Fruit fly (Drosophila melanogaster) whole organism, embryonic: Measurements from ENCODE around the gene CG10252.

Experiments used
- ATbp ChIP-seq: fragments of 200-800 bp; sonication (Bioruptor generic); optimal IDR thresholded peaks from 2 replicates; lab custom pipeline; 2017; ENCODE audit warnings: missing biosample characterization, mild to moderate bottlenecking, missing genetic modification characterization, missing genetic modification reagents
- B-H1 ChIP-seq: fragments of 200-800 bp; sonication (Bioruptor generic); IDR thresholded peaks from 3 replicates; pipeline ENCODE4 v1.3.6; 2022; ENCODE audit warnings: missing biosample characterization, missing genetic modification characterization
- CG10959 ChIP-seq: fragments of 200-800 bp; sonication (Bioruptor generic); IDR thresholded peaks from 2 replicates; pipeline ENCODE4 v1.3.6; 2022; ENCODE audit warnings: missing biosample characterization, missing genetic modification characterization
- CG11504 ChIP-seq: fragments of 200-800 bp; sonication (Bioruptor generic); optimal IDR thresholded peaks from 3 replicates; lab custom pipeline; 2019; ENCODE audit warnings: missing biosample characterization, mild to moderate bottlenecking, missing genetic modification characterization, moderate library complexity
- CG1233 ChIP-seq: fragments of 200-800 bp; sonication (Bioruptor generic); optimal IDR thresholded peaks from 4 replicates; lab custom pipeline; 2018; ENCODE audit warnings: missing biosample characterization, mild to moderate bottlenecking, missing genetic modification characterization
- CG12391 ChIP-seq: fragments of 200-800 bp; sonication (Bioruptor generic); optimal IDR thresholded peaks from 3 replicates; lab custom pipeline; 2018; ENCODE audit warnings: missing biosample characterization, mild to moderate bottlenecking, missing genetic modification characterization, moderate library complexity
- CG13123 ChIP-seq: fragments of 200-800 bp; sonication (Bioruptor generic); optimal IDR thresholded peaks from 2 replicates; lab custom pipeline; 2016; ENCODE audit warnings: missing biosample characterization, missing genetic modification characterization
- CG13775 ChIP-seq: fragments of 200-800 bp; sonication (Bioruptor generic); optimal IDR thresholded peaks from 3 replicates; lab custom pipeline; 2017; ENCODE audit warnings: missing biosample characterization, mild to moderate bottlenecking, missing genetic modification characterization
- CG17359 ChIP-seq: fragments of 200-800 bp; sonication (Bioruptor generic); optimal IDR thresholded peaks from 3 replicates; lab custom pipeline; 2018; ENCODE audit warnings: missing biosample characterization, mild to moderate bottlenecking, missing genetic modification characterization, moderate library complexity
- CG18476 ChIP-seq: fragments of 200-800 bp; sonication (Bioruptor generic); optimal IDR thresholded peaks from 2 replicates; lab custom pipeline; 2016; ENCODE audit warnings: missing biosample characterization, mild to moderate bottlenecking, missing genetic modification characterization
- CG18764 ChIP-seq: fragments of 200-800 bp; sonication (Bioruptor generic); optimal IDR thresholded peaks from 3 replicates; lab custom pipeline; 2016; ENCODE audit warnings: missing biosample characterization, missing genetic modification characterization
- CG2202 ChIP-seq: fragments of 200-800 bp; sonication (Bioruptor generic); optimal IDR thresholded peaks from 2 replicates; lab custom pipeline; 2018; ENCODE audit warnings: missing biosample characterization, mild to moderate bottlenecking, missing genetic modification characterization
- CG30403 ChIP-seq: fragments of 200-800 bp; sonication (Bioruptor generic); optimal IDR thresholded peaks from 3 replicates; lab custom pipeline; 2016; ENCODE audit warnings: missing biosample characterization, missing genetic modification characterization
- CG3407 ChIP-seq: fragments of 200-800 bp; sonication (Bioruptor generic); optimal IDR thresholded peaks from 2 replicates; lab custom pipeline; 2018; ENCODE audit warnings: missing biosample characterization, mild to moderate bottlenecking, missing genetic modification characterization
- CG3847 ChIP-seq: fragments of 200-800 bp; sonication (Bioruptor generic); IDR thresholded peaks from 2 replicates; pipeline ENCODE4 v1.3.6; 2022; ENCODE audit warnings: missing biosample characterization, missing genetic modification characterization
- CG5180 ChIP-seq: fragments of 200-800 bp; sonication (Bioruptor generic); optimal IDR thresholded peaks from 3 replicates; lab custom pipeline; 2017; ENCODE audit warnings: missing biosample characterization, missing genetic modification characterization, mild to moderate bottlenecking, moderate library complexity, missing genetic modification reagents
- CG8924 ChIP-seq: fragments of 200-800 bp; optimal IDR thresholded peaks from 3 replicates; lab custom pipeline; 2019; ENCODE audit warnings: missing biosample characterization, mild to moderate bottlenecking, missing genetic modification characterization, moderate library complexity
- CG9797 ChIP-seq: fragments of 200-800 bp; sonication (Bioruptor generic); optimal IDR thresholded peaks from 3 replicates; lab custom pipeline; 2018; ENCODE audit warnings: missing biosample characterization, mild to moderate bottlenecking, missing genetic modification characterization
- D19A ChIP-seq: fragments of 200-800 bp; optimal IDR thresholded peaks from 3 replicates; lab custom pipeline; 2019; ENCODE audit warnings: missing biosample characterization, mild to moderate bottlenecking, missing genetic modification characterization, moderate library complexity
- Dad ChIP-seq: fragments of 200-800 bp; sonication (Bioruptor generic); optimal IDR thresholded peaks from 3 replicates; lab custom pipeline; 2016; ENCODE audit warnings: missing biosample characterization, missing genetic modification characterization
- Dp ChIP-seq: fragments of 200-800 bp; sonication (Bioruptor generic); optimal IDR thresholded peaks from 2 replicates; lab custom pipeline; 2018; ENCODE audit warnings: missing biosample characterization, mild to moderate bottlenecking, missing genetic modification characterization, moderate library complexity
- Fer3 ChIP-seq: fragments of 200-800 bp; sonication (Bioruptor generic); optimal IDR thresholded peaks from 2 replicates; lab custom pipeline; 2018; ENCODE audit warnings: missing biosample characterization, mild to moderate bottlenecking, missing genetic modification characterization, moderate library complexity
- Gug ChIP-seq: fragments of 200-800 bp; sonication (Bioruptor generic); IDR thresholded peaks from 4 replicates; pipeline ENCODE4 v1.3.6; 2022; ENCODE audit warnings: missing biosample characterization, missing genetic modification characterization
- H2.0 ChIP-seq: fragments of 200-800 bp; sonication (Bioruptor generic); IDR thresholded peaks from 2 replicates; pipeline ENCODE4 v1.3.6; 2022; ENCODE audit warnings: missing biosample characterization, missing genetic modification characterization
- HLHmδ ChIP-seq: fragments of 200-800 bp; sonication (Bioruptor generic); optimal IDR thresholded peaks from 2 replicates; lab custom pipeline; 2018; ENCODE audit warnings: missing biosample characterization, mild to moderate bottlenecking, missing genetic modification characterization, moderate library complexity
- MBD-R2 ChIP-seq: fragments of 200-800 bp; sonication (Bioruptor generic); IDR thresholded peaks from 2 replicates; pipeline ENCODE4 v1.3.6; 2022; ENCODE audit warnings: missing biosample characterization, missing genetic modification characterization
- NC2α ChIP-seq: fragments of 200-800 bp; sonication (Bioruptor generic); optimal IDR thresholded peaks from 2 replicates; lab custom pipeline; 2016; ENCODE audit warnings: missing biosample characterization, missing genetic modification characterization
- Oaz ChIP-seq: fragments of 200-800 bp; sonication (Bioruptor generic); IDR thresholded peaks from 2 replicates; pipeline ENCODE4 v1.3.6; 2022; ENCODE audit warnings: missing biosample characterization, missing genetic modification characterization
- Rfx ChIP-seq: fragments of 200-800 bp; sonication (Bioruptor generic); IDR thresholded peaks from 2 replicates; pipeline ENCODE4 v1.3.6; 2022; ENCODE audit warnings: missing biosample characterization, missing genetic modification characterization
- Sry-δ ChIP-seq: fragments of 200-800 bp; sonication (Bioruptor generic); optimal IDR thresholded peaks from 2 replicates; lab custom pipeline; 2016; ENCODE audit warnings: missing biosample characterization, missing genetic modification characterization
- Stat92E ChIP-seq, 3 experiments: fragments of >200 bp in 2 of 3; fragments of 200-800 bp in 1 of 3; sonication (Bioruptor generic) in 1 of 3; optimal IDR thresholded peaks; 2 replicates each; lab custom pipeline; 2017 to 2019; ENCODE audit warnings: missing biosample characterization in 3 of 3, missing genetic modification characterization in 3 of 3, mild to moderate bottlenecking in 1 of 3, moderate library complexity in 1 of 3
- Tbp ChIP-seq: fragments of >200 bp; optimal IDR thresholded peaks from 2 replicates; lab custom pipeline; 2018; ENCODE audit warnings: missing biosample characterization, missing genetic modification characterization
- ato ChIP-seq: fragments of 200-800 bp; sonication (Bioruptor generic); IDR thresholded peaks from 2 replicates; pipeline ENCODE4 v1.3.6; 2022; ENCODE audit warnings: missing biosample characterization, missing genetic modification characterization; ENCODE audit not compliant: partially characterized antibody
- az2 ChIP-seq: fragments of 200-800 bp; sonication (Bioruptor generic); optimal IDR thresholded peaks from 3 replicates; lab custom pipeline; 2016; ENCODE audit warnings: missing biosample characterization, missing genetic modification characterization
- bcd ChIP-seq: fragments of 200-800 bp; sonication (Bioruptor generic); optimal IDR thresholded peaks from 2 replicates; lab custom pipeline; 2017; ENCODE audit warnings: missing biosample characterization, mild to moderate bottlenecking, missing genetic modification characterization
- btn ChIP-seq: fragments of 200-800 bp; sonication (Bioruptor generic); optimal IDR thresholded peaks from 2 replicates; lab custom pipeline; 2016; ENCODE audit warnings: missing biosample characterization, missing genetic modification characterization
- cato ChIP-seq: fragments of 200-800 bp; sonication (Bioruptor generic); optimal IDR thresholded peaks from 2 replicates; lab custom pipeline; 2016; ENCODE audit warnings: missing biosample characterization, missing genetic modification characterization, borderline replicate concordance
- cg ChIP-seq: fragments of 200-800 bp; sonication (Bioruptor generic); optimal IDR thresholded peaks from 3 replicates; lab custom pipeline; 2019; ENCODE audit warnings: missing biosample characterization, mild to moderate bottlenecking, missing genetic modification characterization, moderate library complexity
- eyg ChIP-seq: fragments of 200-800 bp; sonication (Bioruptor generic); optimal IDR thresholded peaks from 3 replicates; lab custom pipeline; 2016; ENCODE audit warnings: missing biosample characterization, missing genetic modification characterization
- grn ChIP-seq: fragments of 200-800 bp; sonication (Bioruptor generic); optimal IDR thresholded peaks from 3 replicates; lab custom pipeline; 2017; ENCODE audit warnings: missing biosample characterization, missing genetic modification characterization
- h ChIP-seq: fragments of >200 bp; optimal IDR thresholded peaks from 2 replicates; lab custom pipeline; 2017
- hbn ChIP-seq: fragments of 200-800 bp; sonication (Bioruptor generic); IDR thresholded peaks from 2 replicates; pipeline ENCODE4 v1.3.6; 2022; ENCODE audit warnings: missing biosample characterization, missing genetic modification characterization; ENCODE audit not compliant: partially characterized antibody
- insv ChIP-seq, 2 experiments: fragments of 200-800 bp; sonication (Bioruptor generic); optimal IDR thresholded peaks; 3 replicates each; lab custom pipeline; 2016 to 2018; ENCODE audit warnings: missing biosample characterization in 2 of 2, missing genetic modification characterization in 2 of 2
- kay ChIP-seq: fragments of 200-800 bp; sonication (Bioruptor generic); optimal IDR thresholded peaks from 2 replicates; lab custom pipeline; 2016; ENCODE audit warnings: missing biosample characterization, missing genetic modification characterization
- lilli ChIP-seq: fragments of 200-800 bp; sonication (Bioruptor generic); optimal IDR thresholded peaks from 3 replicates; lab custom pipeline; 2016; ENCODE audit warnings: missing biosample characterization, missing genetic modification characterization
- mam ChIP-seq: fragments of 200-800 bp; sonication (Bioruptor generic); optimal IDR thresholded peaks from 3 replicates; lab custom pipeline; 2016; ENCODE audit warnings: missing biosample characterization, missing genetic modification characterization
- mirr ChIP-seq: fragments of 200-800 bp; sonication (Bioruptor generic); optimal IDR thresholded peaks from 3 replicates; lab custom pipeline; 2018; ENCODE audit warnings: missing biosample characterization, mild to moderate bottlenecking, missing genetic modification characterization
- prd ChIP-seq, 3 experiments: fragments of >200 bp in 2 of 3; fragments of 200-800 bp in 1 of 3; sonication (Bioruptor generic) in 1 of 3; optimal IDR thresholded peaks in 2 of 3; IDR thresholded peaks in 1 of 3; 2 replicates in 2 of 3; 3 replicates in 1 of 3; pipeline versions ENCODE4 v1.3.6 to Lab custom; 2017 to 2022; ENCODE audit warnings: missing biosample characterization in 1 of 3, missing genetic modification characterization in 1 of 3
- pum ChIP-seq: fragments of 200-800 bp; sonication (Bioruptor generic); optimal IDR thresholded peaks from 2 replicates; lab custom pipeline; 2016; ENCODE audit warnings: missing biosample characterization, missing genetic modification characterization
- pzg ChIP-seq: fragments of 200-800 bp; sonication (Bioruptor generic); optimal IDR thresholded peaks from 3 replicates; lab custom pipeline; 2018; ENCODE audit warnings: missing biosample characterization, mild to moderate bottlenecking, missing genetic modification characterization, moderate library complexity
- toy ChIP-seq: fragments of 200-800 bp; sonication (Bioruptor generic); IDR thresholded peaks from 2 replicates; pipeline ENCODE4 v1.3.6; 2022; ENCODE audit warnings: missing biosample characterization, missing genetic modification characterization

Gene CG10252

DNA sequence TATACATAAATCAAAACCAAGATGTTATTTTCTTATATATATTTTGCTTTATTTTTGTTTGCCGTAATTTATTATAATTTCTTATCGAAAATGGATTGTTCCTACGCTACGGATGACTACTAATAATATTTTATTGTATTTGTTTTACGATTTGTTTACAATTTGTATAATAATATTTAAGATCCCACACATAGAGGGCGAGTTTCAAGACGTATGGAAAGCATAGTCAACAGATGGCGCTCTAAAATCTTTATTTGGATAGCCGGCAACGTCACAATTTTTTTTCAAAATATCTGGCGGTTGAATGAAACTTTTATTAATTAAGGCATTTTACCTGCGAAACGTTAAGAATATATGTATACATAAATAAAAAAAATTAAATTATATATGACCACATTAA lies 25.9 kb upstream of the CG10252 start (continued):
- TF ChIP-seq CG8924 = peak; percentile 12
- peak; percentile 3 for TF ChIP-seq CG13775 (GFP tag; lab: Kevin White, UChicago)
- peak; percentile 50 for TF ChIP-seq CG11504 (tag; lab: Kevin White, UChicago)
- no peak for TF ChIP-seq CG1233 (GFP tag; lab: Kevin White, UChicago)
- peak; percentile 14 for TF ChIP-seq CG17359 (tag; lab: Kevin White, UChicago)
- peak; percentile 8 for TF ChIP-seq kay (GFP tag; lab: Kevin White, UChicago)
- no peak for TF ChIP-seq h (lab: Kevin White, UChicago)
- TF ChIP-seq az2 (GFP tag; lab: Kevin White, UChicago) = peak; percentile 18
- TF ChIP-seq Fer3 (tag; lab: Kevin White, UChicago) = peak; percentile 27
- TF ChIP-seq Dp (GFP tag; lab: Kevin White, UChicago) = peak; percentile 95
- TF ChIP-seq Sry-δ (GFP tag; lab: Kevin White, UChicago) = no peak
- peak; percentile 62 for TF ChIP-seq Rfx (GFP tag; lab: Robert Waterston, UW)
- TF ChIP-seq MBD-R2 (GFP tag; lab: Robert Waterston, UW) = no peak
- TF ChIP-seq cg = no peak
- no peak for TF ChIP-seq CG10959 (GFP tag; lab: Robert Waterston, UW)
- TF ChIP-seq bcd (GFP tag; lab: Kevin White, UChicago) = no peak
- peak; percentile 11 for TF ChIP-seq CG18476 (GFP tag; lab: Kevin White, UChicago)
- TF ChIP-seq pzg (GFP tag; lab: Kevin White, UChicago) = peak; percentile 20
- TF ChIP-seq cato = no peak
- no peak for TF ChIP-seq grn
- TF ChIP-seq B-H1 (GFP tag; lab: Robert Waterston, UW) = no peak
- TF ChIP-seq ato (GFP tag; lab: Robert Waterston, UW) = no peak
- TF ChIP-seq mirr = no peak
- no peak for TF ChIP-seq CG9797 (GFP tag; lab: Kevin White, UChicago)
- TF ChIP-seq ATbp = no peak
- no peak for TF ChIP-seq pum (GFP tag; lab: Kevin White, UChicago)
- no peak for TF ChIP-seq Dad (GFP tag; lab: Kevin White, UChicago)
- TF ChIP-seq eyg (GFP tag; lab: Kevin White, UChicago) = no peak
- TF ChIP-seq hbn (GFP tag; lab: Robert Waterston, UW) = no peak
- TF ChIP-seq Gug (GFP tag; lab: Robert Waterston, UW) = no peak
- TF ChIP-seq Tbp (GFP tag; lab: Kevin White, UChicago) = no peak
- no peak for TF ChIP-seq prd (optimal IDR thresholded peaks at IDR 0.05; lab: Kevin White, UChicago)
- no peak for TF ChIP-seq prd (GFP tag; IDR thresholded peaks at IDR 0.05; lab: Robert Waterston, UW)
- TF ChIP-seq CG5180 = no peak
- TF ChIP-seq HLHmδ (GFP tag; lab: Kevin White, UChicago) = no peak
- TF ChIP-seq CG13123 (GFP tag; lab: Kevin White, UChicago) = no peak
- no peak for TF ChIP-seq CG2202 (tag; lab: Kevin White, UChicago)
- TF ChIP-seq CG3407 (GFP tag; lab: Kevin White, UChicago) = no peak
- TF ChIP-seq CG3847 (GFP tag; lab: Robert Waterston, UW) = peak; percentile 65
- TF ChIP-seq NC2α = no peak
- TF ChIP-seq mam (GFP tag; lab: Kevin White, UChicago) = peak; percentile 19
- TF ChIP-seq D19A = peak; percentile 51
- no peak for TF ChIP-seq H2.0
- no peak for TF ChIP-seq CG18764 (GFP tag; lab: Kevin White, UChicago)
- no peak for TF ChIP-seq Stat92E (GFP tag; optimal IDR thresholded peaks at IDR 0.05; lab: Kevin White, UChicago)
- no peak for TF ChIP-seq insv (GFP tag; optimal IDR thresholded peaks at IDR 0.05; lab: Kevin White, UChicago)
- no peak for TF ChIP-seq toy (GFP tag; lab: Robert Waterston, UW)
- TF ChIP-seq lilli = peak; percentile 34
- peak; percentile 43 for TF ChIP-seq CG12391 (tag; lab: Kevin White, UChicago)
- TF ChIP-seq CG30403 (GFP tag; lab: Kevin White, UChicago) = peak; percentile 42
- no peak for TF ChIP-seq btn
- TF ChIP-seq Oaz = no peak
